Fruit fly (Drosophila melanogaster): ENCODE data around the gene CG14696.

Gene CG14696

DNA sequence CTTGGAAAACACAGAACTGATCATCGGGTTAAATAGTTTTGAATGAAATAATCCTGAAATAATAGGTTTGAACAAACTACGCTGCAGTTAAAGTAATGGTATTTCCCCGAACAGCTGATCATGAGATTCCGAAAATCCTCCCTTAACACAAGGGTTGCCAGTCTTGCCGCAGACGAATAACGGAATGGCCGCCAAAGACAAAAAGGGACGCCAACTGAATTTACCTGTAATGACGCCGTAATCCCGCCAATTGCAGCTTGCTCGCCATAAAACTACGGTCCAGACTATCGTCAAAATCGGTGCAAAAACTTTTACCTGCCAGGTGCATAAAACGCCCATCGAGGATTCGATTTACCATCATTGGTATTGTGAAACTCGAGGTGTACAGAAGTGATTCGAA is 28.2 kb downstream of the CG14696 start, which contains the start of gene CG4570:
Gene CG4570, plus strand, starts transcription at position 190 of the 400 bp plus-strand sequence.
- no peak for TF ChIP-seq CG6808 (GFP tag; optimal IDR thresholded peaks at IDR 0.05)
- TF ChIP-seq CG9139 (GFP tag; optimal IDR thresholded peaks at IDR 0.05), result no peak
- TF ChIP-seq CG6792 (GFP tag; optimal IDR thresholded peaks at IDR 0.05), result no peak
- TF ChIP-seq CG31627 (GFP tag; optimal IDR thresholded peaks at IDR 0.05), result no peak
- TF ChIP-seq Ets96B (tag; optimal IDR thresholded peaks at IDR 0.05), result no peak
- TF ChIP-seq fkh (GFP tag; optimal IDR thresholded peaks at IDR 0.05), result no peak
- no peak for TF ChIP-seq dac (GFP tag; optimal IDR thresholded peaks at IDR 0.05)
- TF ChIP-seq CG11294 (GFP tag; IDR thresholded peaks at IDR 0.05), result no peak
- no peak for TF ChIP-seq CG10631 (GFP tag; optimal IDR thresholded peaks at IDR 0.05)
- TF ChIP-seq CG8119 (GFP tag; IDR thresholded peaks at IDR 0.05), result no peak
- TF ChIP-seq Eip93F (GFP tag; optimal IDR thresholded peaks at IDR 0.05), result no peak
- no peak for TF ChIP-seq dsx (GFP tag; optimal IDR thresholded peaks at IDR 0.05; ENCODE audit: poor library complexity, severe bottlenecking)
- TF ChIP-seq eg (GFP tag; IDR thresholded peaks at IDR 0.05), result no peak
- TF ChIP-seq Hr39 (GFP tag; optimal IDR thresholded peaks at IDR 0.05), result no peak

DNA sequence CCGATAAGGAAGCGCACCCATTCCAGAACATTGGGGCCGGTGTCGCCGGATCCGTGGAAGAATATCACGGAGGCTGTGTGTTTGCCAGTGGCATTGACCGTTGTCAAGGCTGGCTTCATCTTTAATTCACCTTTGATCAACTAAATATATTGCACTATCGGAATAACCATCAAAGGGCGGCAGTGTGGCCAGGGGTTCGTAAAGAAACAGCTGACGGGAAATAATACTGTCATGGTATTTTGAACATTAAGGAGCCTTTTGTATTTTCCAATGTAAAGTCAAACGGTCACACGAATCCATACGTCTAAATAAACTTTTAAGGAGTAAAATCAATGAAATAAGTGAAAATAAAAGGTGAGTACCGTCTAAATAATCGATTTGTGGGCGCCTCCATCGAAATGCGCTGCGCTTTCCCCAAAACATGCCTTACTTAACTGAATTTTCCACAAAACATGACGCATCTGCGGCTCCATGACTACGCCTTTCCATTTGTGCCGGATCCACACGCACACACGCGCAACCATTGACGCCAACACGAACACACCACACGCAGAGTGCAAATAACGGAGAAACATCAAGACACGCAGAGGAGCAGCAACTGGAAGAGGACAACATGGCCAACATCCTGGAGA is 30.4 kb downstream of the CG14696 start, which contains the start of the genes CG6567 and CG4511:
Gene CG6567, minus strand, starts transcription at position 209 of the 632 bp plus-strand sequence.
Gene CG4511, plus strand, starts transcription at position 259 of the 632 bp plus-strand sequence.
- TF ChIP-seq CG1621 (tag; optimal IDR thresholded peaks at IDR 0.05) (peak; percentile 87), CG11762 (GFP tag; optimal IDR thresholded peaks at IDR 0.05; ENCODE audit: insufficient read depth) (no peak)

DNA sequence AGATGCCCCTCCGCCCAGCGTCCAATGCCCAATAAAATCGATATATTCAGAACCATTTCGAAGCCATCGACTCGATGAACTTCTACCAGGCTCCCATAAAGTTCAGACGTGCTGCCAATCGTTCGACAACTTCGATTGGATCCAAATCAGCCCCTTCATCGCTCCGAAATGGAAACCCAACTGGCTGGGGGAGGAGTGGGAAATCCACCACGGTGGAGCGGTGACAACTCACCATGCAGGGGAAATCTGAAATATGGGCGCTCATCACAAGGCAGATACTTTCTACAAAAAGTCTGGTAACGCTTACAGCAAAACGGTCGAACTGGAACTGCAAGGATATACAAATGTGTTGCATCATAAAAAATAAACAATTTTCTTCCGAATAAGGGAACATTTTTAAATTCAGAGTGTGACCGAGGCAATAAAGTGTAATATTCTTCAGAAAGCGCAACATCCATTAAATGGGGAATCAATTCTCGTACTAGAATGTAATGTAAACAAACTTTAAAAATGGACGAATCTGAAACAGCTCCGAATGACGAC is 32.5 kb downstream of the CG14696 start, which contains the start of gene CG4565:
Gene CG4565, plus strand, starts transcription at position 493 of the 543 bp plus-strand sequence.
- TF ChIP-seq eg (GFP tag; IDR thresholded peaks at IDR 0.05), result no peak
- peak; percentile 24 for TF ChIP-seq Eip78C (GFP tag)
- TF ChIP-seq fkh (GFP tag; optimal IDR thresholded peaks at IDR 0.05), result peak; percentile 49

DNA sequence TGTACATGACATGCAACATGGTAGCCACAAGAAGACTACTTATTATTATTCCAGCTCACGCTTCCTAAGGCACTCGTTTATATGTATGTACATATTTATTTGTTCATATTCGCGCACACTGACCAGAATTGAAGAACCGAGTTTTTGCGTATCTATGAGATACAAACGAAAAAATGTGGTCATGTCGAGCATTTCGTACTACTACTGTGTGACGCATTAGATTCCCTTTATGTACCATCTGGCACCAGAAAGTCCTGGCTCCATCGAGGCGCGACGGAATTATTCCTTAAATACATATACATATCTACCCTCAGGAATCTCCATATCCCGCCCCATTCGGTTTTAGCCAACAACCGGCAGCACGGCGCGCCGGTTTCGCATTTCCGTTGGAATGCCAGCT is 34.2 kb downstream of the CG14696 start:
- TF ChIP-seq fkh (GFP tag; optimal IDR thresholded peaks at IDR 0.05) (no peak), CG7368 (GFP tag; optimal IDR thresholded peaks at IDR 0.05) (no peak), Eip78C (GFP tag) (peak; percentile 5), CG10669 (GFP tag; optimal IDR thresholded peaks at IDR 0.05) (no peak)

DNA sequence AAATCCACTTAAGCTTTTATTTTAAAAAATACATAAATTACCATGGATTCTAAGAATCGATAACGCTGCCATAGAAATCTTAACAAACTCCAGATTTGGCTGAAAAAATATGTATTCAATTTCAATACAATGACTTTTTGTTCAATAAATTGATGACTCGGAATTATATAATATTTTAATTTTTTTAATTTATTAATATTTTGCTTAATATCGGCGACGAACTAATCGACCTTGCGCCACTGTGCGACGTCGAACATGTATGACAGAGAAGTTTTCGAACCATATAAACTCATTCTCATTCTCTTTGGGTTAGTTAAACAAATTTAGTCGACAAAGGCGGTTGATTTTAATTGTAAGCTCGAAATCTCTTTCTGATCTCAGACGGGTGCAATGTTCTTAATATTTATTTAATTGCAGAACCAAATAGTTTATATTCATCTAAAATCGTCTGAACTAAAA is 35.3 kb downstream of the CG14696 start, which contains the start of gene CG42394:
Gene CG42394, plus strand, starts transcription at position 311 of the 459 bp plus-strand sequence.
- TF ChIP-seq CG6808 (GFP tag; optimal IDR thresholded peaks at IDR 0.05), result peak; percentile 87
- peak; percentile 86 for TF ChIP-seq CG7368 (GFP tag; optimal IDR thresholded peaks at IDR 0.05)
- peak; percentile 92 for TF ChIP-seq achi (GFP tag; optimal IDR thresholded peaks at IDR 0.05)
- TF ChIP-seq Sox15 (GFP tag; optimal IDR thresholded peaks at IDR 0.05), result peak; percentile 55
- peak; percentile 92 for TF ChIP-seq net (GFP tag; optimal IDR thresholded peaks at IDR 0.05)
- peak; percentile 83 for TF ChIP-seq lz (GFP tag; optimal IDR thresholded peaks at IDR 0.05)
- TF ChIP-seq CG8119 (GFP tag; IDR thresholded peaks at IDR 0.05), result peak; percentile 96
- TF ChIP-seq dsx (GFP tag; optimal IDR thresholded peaks at IDR 0.05; ENCODE audit: poor library complexity, severe bottlenecking), result peak; percentile 87
- no peak for TF ChIP-seq Hr38 (GFP tag; optimal IDR thresholded peaks at IDR 0.05)
- peak; percentile 80 for TF ChIP-seq vri (GFP tag; optimal IDR thresholded peaks at IDR 0.05)
- TF ChIP-seq CG3032 (tag; optimal IDR thresholded peaks at IDR 0.05), result peak; percentile 93
- peak; percentile 77 for TF ChIP-seq cyc (GFP tag; optimal IDR thresholded peaks at IDR 0.05)
- peak; percentile 95 for TF ChIP-seq CG3919 (GFP tag; optimal IDR thresholded peaks at IDR 0.05)
- TF ChIP-seq CG6854 (GFP tag; optimal IDR thresholded peaks at IDR 0.05), result peak; percentile 92
- TF ChIP-seq Ets21C (GFP tag; optimal IDR thresholded peaks at IDR 0.05), result peak; percentile 69
- peak; percentile 95 for TF ChIP-seq spab (GFP tag; optimal IDR thresholded peaks at IDR 0.05)
- TF ChIP-seq Hr4 (GFP tag; optimal IDR thresholded peaks at IDR 0.05), result peak; percentile 91
- TF ChIP-seq fkh (GFP tag; optimal IDR thresholded peaks at IDR 0.05), result peak; percentile 30
- TF ChIP-seq CG11762 (GFP tag; optimal IDR thresholded peaks at IDR 0.05; ENCODE audit: insufficient read depth), result peak; percentile 94
- peak; percentile 89 for TF ChIP-seq pdm3 (GFP tag; optimal IDR thresholded peaks at IDR 0.05)
- TF ChIP-seq Smox (GFP tag; optimal IDR thresholded peaks at IDR 0.05), result peak; percentile 90
- peak; percentile 93 for TF ChIP-seq CG11294 (GFP tag; IDR thresholded peaks at IDR 0.05)
- TF ChIP-seq CG1621 (tag; optimal IDR thresholded peaks at IDR 0.05), result peak; percentile 86
- peak; percentile 92 for TF ChIP-seq topi (GFP tag; optimal IDR thresholded peaks at IDR 0.05)
- TF ChIP-seq Eip78C (GFP tag), result peak; percentile 97
- peak; percentile 94 for TF ChIP-seq Gug (GFP tag; IDR thresholded peaks at IDR 0.05)
- TF ChIP-seq CG10631 (GFP tag; optimal IDR thresholded peaks at IDR 0.05), result peak; percentile 92
- TF ChIP-seq Met (GFP tag; optimal IDR thresholded peaks at IDR 0.05), result peak; percentile 91
- peak; percentile 92 for TF ChIP-seq OdsH (GFP tag; optimal IDR thresholded peaks at IDR 0.05)
- peak; percentile 92 for TF ChIP-seq esn (GFP tag; optimal IDR thresholded peaks at IDR 0.05)
- peak; percentile 93 for TF ChIP-seq Lpt (GFP tag; optimal IDR thresholded peaks at IDR 0.05)
- peak; percentile 82 for TF ChIP-seq dac (GFP tag; optimal IDR thresholded peaks at IDR 0.05)
